Worm (Caenorhabditis elegans): Measurements from ENCODE around the gene Y66D12A.11.

ce11 chrIII:11565602-11566001 is 2.3 kb downstream of the Y66D12A.11 start, which contains the start of gene Y66D12A.10:
- TF ChIP-seq hmg-4 (GFP tag; optimal IDR thresholded peaks at IDR 0.05), result no peak
- TF ChIP-seq ama-1 (optimal IDR thresholded peaks at IDR 0.05), result no peak
- no peak for TF ChIP-seq scrt-1 (GFP tag; IDR thresholded peaks at IDR 0.05)
- TF ChIP-seq hmbx-1 (tag; optimal IDR thresholded peaks at IDR 0.05), result no peak
- no peak for TF ChIP-seq flt-1 (GFP tag; IDR thresholded peaks at IDR 0.05)
- no peak for TF ChIP-seq sea-1 (GFP tag; conservative IDR thresholded peaks at IDR 0.05)
- no peak for TF ChIP-seq ceh-36 (tag; optimal IDR thresholded peaks at IDR 0.05)
- TF ChIP-seq tra-4 (tag; optimal IDR thresholded peaks at IDR 0.05), result no peak
- peak; percentile 43 for TF ChIP-seq F13C5.2 (tag; optimal IDR thresholded peaks at IDR 0.05)

Data from whole organism, early embryonic.